Worm (Caenorhabditis elegans) whole organism, early embryonic: ENCODE results near the gene hst-3.1.

Experiments used
- B0310.2 ChIP-seq: sonication (generic microtip); optimal IDR thresholded peaks from 2 replicates; lab custom pipeline; 2016; ENCODE audit warnings: mild to moderate bottlenecking, missing genetic modification characterization, missing compliant biosample characterization
- aly-1 ChIP-seq: sonication (generic microtip); optimal IDR thresholded peaks from 2 replicates; lab custom pipeline; 2016; ENCODE audit warnings: missing genetic modification characterization, missing compliant biosample characterization
- ama-1 ChIP-seq: fragments of 150-350 bp; optimal IDR thresholded peaks from 2 replicates; lab custom pipeline; 2014
- ceh-13 ChIP-seq: fragments of 200-800 bp; sonication (Bioruptor generic); optimal IDR thresholded peaks from 2 replicates; lab custom pipeline; 2018; ENCODE audit warnings: mild to moderate bottlenecking, missing genetic modification characterization, missing compliant biosample characterization
- ceh-36 ChIP-seq: sonication (generic microtip); optimal IDR thresholded peaks from 2 replicates; lab custom pipeline; 2016; ENCODE audit warnings: missing genetic modification characterization, inconsistent platforms, missing compliant biosample characterization
- flt-1 ChIP-seq: fragments of 200-800 bp; sonication (Bioruptor generic); IDR thresholded peaks from 2 replicates; pipeline ENCODE4 v1.3.6; 2022; ENCODE audit warnings: missing genetic modification characterization, missing compliant biosample characterization
- hmbx-1 ChIP-seq: sonication (generic microtip); optimal IDR thresholded peaks from 2 replicates; lab custom pipeline; 2016; ENCODE audit warnings: mild to moderate bottlenecking, missing genetic modification characterization, missing compliant biosample characterization
- sea-1 ChIP-seq: fragments of 200-800 bp; sonication (Bioruptor generic); conservative IDR thresholded peaks from 2 replicates; pipeline ENCODE4 v1.3.6; 2022; ENCODE audit warnings: missing genetic modification characterization, missing compliant biosample characterization
- tbx-11 ChIP-seq: fragments of 200-800 bp; sonication (Bioruptor generic); IDR thresholded peaks from 2 replicates; pipeline ENCODE4 v1.3.6; 2022; ENCODE audit warnings: missing genetic modification characterization, missing compliant biosample characterization
- tbx-37 ChIP-seq: fragments of 200-800 bp; sonication (Bioruptor generic); conservative IDR thresholded peaks from 2 replicates; pipeline ENCODE4 v1.3.6; 2022; ENCODE audit warnings: missing genetic modification reagents, missing genetic modification characterization, missing compliant biosample characterization
- tra-4 ChIP-seq: sonication (generic microtip); optimal IDR thresholded peaks from 2 replicates; lab custom pipeline; 2017; ENCODE audit warnings: missing genetic modification characterization, missing compliant biosample characterization

ce11 chrII:6198468-6198867, 29.4 kb upstream of the hst-3.1 start, which contains the start of gene szy-4:
- no peak for TF ChIP-seq ama-1 (lab: Kevin White, UChicago)
- TF ChIP-seq aly-1 (tag; lab: Kevin White, UChicago) = no peak
- TF ChIP-seq flt-1 (GFP tag; lab: Robert Waterston, UW) = no peak
- TF ChIP-seq tbx-37 (GFP tag; lab: Robert Waterston, UW) = no peak
- TF ChIP-seq tbx-11 (GFP tag; lab: Robert Waterston, UW) = no peak
- no peak for TF ChIP-seq ceh-13 (GFP tag; lab: Kevin White, UChicago)
- no peak for TF ChIP-seq hmbx-1
- TF ChIP-seq ceh-36 (tag; lab: Kevin White, UChicago) = no peak
- no peak for TF ChIP-seq sea-1
- no peak for TF ChIP-seq tra-4 (tag; lab: Kevin White, UChicago)
- TF ChIP-seq B0310.2 = no peak
